Worm (Caenorhabditis elegans) whole organism, L4 larva: ENCODE data around the gene sma-6.

Experiments
- F10B5.3 ChIP-seq: sonication (generic microtip); optimal IDR thresholded peaks from 2 replicates; lab custom pipeline; 2016; ENCODE audit warnings: mild to moderate bottlenecking, missing genetic modification characterization, missing compliant biosample characterization
- F49E8.2 ChIP-seq: sonication (generic microtip); optimal IDR thresholded peaks from 2 replicates; lab custom pipeline; 2016; ENCODE audit warnings: missing compliant biosample characterization, mild to moderate bottlenecking, missing genetic modification characterization, borderline replicate concordance
- T20F7.1 ChIP-seq: fragments of 200-800 bp; sonication (Bioruptor generic); optimal IDR thresholded peaks from 2 replicates; lab custom pipeline; 2018; ENCODE audit warnings: mild to moderate bottlenecking, missing genetic modification characterization, missing compliant biosample characterization
- Y105C5A.15 ChIP-seq: fragments of 200-800 bp; sonication (Bioruptor generic); IDR thresholded peaks from 2 replicates; pipeline ENCODE4 v1.3.6; 2022; ENCODE audit warnings: missing genetic modification characterization, missing compliant biosample characterization
- ZK337.2 ChIP-seq: fragments of 200-800 bp; sonication (Bioruptor generic); IDR thresholded peaks from 2 replicates; pipeline ENCODE4 v1.3.6; 2022; ENCODE audit warnings: missing genetic modification reagents, missing genetic modification characterization, missing compliant biosample characterization
- aha-1 ChIP-seq: fragments of 150-350 bp; peaks from one replicate; lab custom pipeline; 2014; ENCODE audit warnings: missing biosample characterization, missing genetic modification characterization
- ama-1 ChIP-seq: fragments of 150-350 bp; optimal IDR thresholded peaks from 2 replicates; lab custom pipeline; 2014; ENCODE audit warnings: inconsistent platforms, mixed read lengths
- attf-4 ChIP-seq: sonication (generic microtip); optimal IDR thresholded peaks from 3 replicates; lab custom pipeline; 2017; ENCODE audit warnings: missing biosample characterization, missing genetic modification characterization
- ceh-20 ChIP-seq: fragments of 200-800 bp; sonication (Bioruptor generic); IDR thresholded peaks from 2 replicates; pipeline ENCODE4 v1.3.6; 2022; ENCODE audit warnings: missing genetic modification reagents, missing genetic modification characterization, missing compliant biosample characterization
- ceh-82 ChIP-seq: sonication (generic microtip); optimal IDR thresholded peaks from 2 replicates; lab custom pipeline; 2017; ENCODE audit warnings: missing biosample characterization, missing genetic modification characterization
- cey-2 ChIP-seq: sonication (generic microtip); optimal IDR thresholded peaks from 3 replicates; lab custom pipeline; 2017; ENCODE audit warnings: missing genetic modification characterization, mild to moderate bottlenecking, missing compliant biosample characterization, antibody characterized with exemption, borderline replicate concordance; ENCODE audit not compliant: insufficient read depth
- daf-12 ChIP-seq: fragments of 150-350 bp; optimal IDR thresholded peaks from 2 replicates; lab custom pipeline; 2014; ENCODE audit warnings: missing biosample characterization, missing genetic modification reagents, missing genetic modification characterization
- daf-16 ChIP-seq, 3 experiments: sonication (generic microtip); optimal IDR thresholded peaks; 2 replicates each; lab custom pipeline; 2016 to 2017; ENCODE audit warnings: missing genetic modification characterization in 3 of 3, missing genetic modification reagents in 3 of 3, mild to moderate bottlenecking in 2 of 3, missing compliant biosample characterization in 2 of 3, missing biosample characterization in 1 of 3, moderate library complexity in 1 of 3
- dmd-6 ChIP-seq: fragments of 200-800 bp; sonication (Bioruptor generic); IDR thresholded peaks from 2 replicates; pipeline ENCODE4 v1.3.6; 2022; ENCODE audit warnings: missing genetic modification reagents, missing genetic modification characterization, missing compliant biosample characterization
- dve-1 ChIP-seq: sonication (generic microtip); optimal IDR thresholded peaks from 2 replicates; lab custom pipeline; 2017; ENCODE audit warnings: antibody characterized with exemption, mild to moderate bottlenecking, missing genetic modification characterization, missing compliant biosample characterization; ENCODE audit not compliant: insufficient read depth
- fkh-10 ChIP-seq: fragments of 150-350 bp; optimal IDR thresholded peaks from 2 replicates; lab custom pipeline; 2014; ENCODE audit warnings: missing biosample characterization, missing genetic modification reagents, missing genetic modification characterization
- fos-1 ChIP-seq: fragments of 150-350 bp; optimal IDR thresholded peaks from 2 replicates; lab custom pipeline; 2014; ENCODE audit warnings: missing biosample characterization, missing genetic modification characterization
- gei-8 ChIP-seq: fragments of 200-800 bp; sonication (Bioruptor generic); optimal IDR thresholded peaks from 2 replicates; lab custom pipeline; 2018; ENCODE audit warnings: mild to moderate bottlenecking, missing genetic modification characterization, missing compliant biosample characterization
- hif-1 ChIP-seq, 2 experiments: sonication (generic microtip); optimal IDR thresholded peaks; 2 replicates each; lab custom pipeline; 2016 to 2017; ENCODE audit warnings: missing compliant biosample characterization in 2 of 2, missing genetic modification characterization in 2 of 2, missing genetic modification reagents in 2 of 2, missing genotype in 2 of 2, mild to moderate bottlenecking in 1 of 2
- hlh-11 ChIP-seq: fragments of 200-800 bp; sonication (Bioruptor generic); optimal IDR thresholded peaks from 2 replicates; lab custom pipeline; 2018; ENCODE audit warnings: mild to moderate bottlenecking, missing genetic modification characterization, missing compliant biosample characterization
- hlh-30 ChIP-seq: sonication (generic microtip); optimal IDR thresholded peaks from 2 replicates; lab custom pipeline; 2017; ENCODE audit warnings: antibody characterized with exemption, mild to moderate bottlenecking, missing genetic modification characterization, missing compliant biosample characterization; ENCODE audit not compliant: insufficient read depth
- lin-1 ChIP-seq: fragments of 200-800 bp; sonication (Bioruptor generic); IDR thresholded peaks from 2 replicates; pipeline ENCODE4 v1.3.6; 2022; ENCODE audit warnings: missing genetic modification reagents, missing genetic modification characterization, missing compliant biosample characterization
- lsy-2 ChIP-seq, 2 experiments: fragments of 150-350 bp in 1 of 2; sonication (generic microtip) in 1 of 2; optimal IDR thresholded peaks; 2 replicates each; lab custom pipeline; 2014 to 2017; ENCODE audit warnings: missing biosample characterization in 2 of 2, missing genetic modification characterization in 2 of 2
- mep-1 ChIP-seq: fragments of 150-350 bp; sonication (generic microtip); optimal IDR thresholded peaks from 3 replicates; lab custom pipeline; 2014; ENCODE audit warnings: missing biosample characterization, missing genetic modification characterization
- mes-2 ChIP-seq: sonication (generic microtip); optimal IDR thresholded peaks from 2 replicates; lab custom pipeline; 2016; ENCODE audit warnings: missing genotype, mild to moderate bottlenecking, missing genetic modification characterization, missing compliant biosample characterization; ENCODE audit not compliant: poor library complexity, severe bottlenecking
- mxl-3 ChIP-seq: fragments of 200-800 bp; sonication (Bioruptor generic); optimal IDR thresholded peaks from 2 replicates; lab custom pipeline; 2018; ENCODE audit warnings: mild to moderate bottlenecking, missing genetic modification characterization, missing compliant biosample characterization
- nhr-10 ChIP-seq: fragments of 150-350 bp; optimal IDR thresholded peaks from 2 replicates; lab custom pipeline; 2014; ENCODE audit warnings: missing biosample characterization, missing genetic modification characterization
- nhr-102 ChIP-seq: sonication (generic microtip); optimal IDR thresholded peaks from 2 replicates; lab custom pipeline; 2016; ENCODE audit warnings: mild to moderate bottlenecking, missing genetic modification characterization, moderate library complexity, missing compliant biosample characterization
- nhr-111 ChIP-seq: fragments of 200-800 bp; sonication (Bioruptor generic); optimal IDR thresholded peaks from 2 replicates; lab custom pipeline; 2018; ENCODE audit warnings: mild to moderate bottlenecking, missing genetic modification characterization, missing compliant biosample characterization
- nhr-25 ChIP-seq: sonication (generic microtip); optimal IDR thresholded peaks from 2 replicates; lab custom pipeline; 2017; ENCODE audit warnings: missing genetic modification characterization, mild to moderate bottlenecking, missing compliant biosample characterization, antibody characterized with exemption, moderate library complexity, borderline replicate concordance; ENCODE audit not compliant: insufficient read depth
- nhr-28 ChIP-seq: fragments of 150-350 bp; optimal IDR thresholded peaks from 2 replicates; lab custom pipeline; 2014; ENCODE audit warnings: missing biosample characterization, missing genetic modification characterization
- nhr-48 ChIP-seq: sonication (generic microtip); optimal IDR thresholded peaks from 2 replicates; lab custom pipeline; 2016; ENCODE audit warnings: mild to moderate bottlenecking, missing genetic modification characterization, missing compliant biosample characterization
- nhr-76 ChIP-seq: fragments of 150-350 bp; optimal IDR thresholded peaks from 2 replicates; lab custom pipeline; 2014; ENCODE audit warnings: missing biosample characterization, missing genetic modification characterization
- nhr-77 ChIP-seq: fragments of 150-350 bp; optimal IDR thresholded peaks from 2 replicates; lab custom pipeline; 2014; ENCODE audit warnings: missing biosample characterization, missing genetic modification characterization
- php-3 ChIP-seq: fragments of 200-800 bp; sonication (Bioruptor generic); IDR thresholded peaks from 2 replicates; pipeline ENCODE4 v1.3.6; 2022; ENCODE audit warnings: missing genetic modification reagents, missing genetic modification characterization, missing compliant biosample characterization
- pqm-1 ChIP-seq: sonication (generic microtip); optimal IDR thresholded peaks from 2 replicates; lab custom pipeline; 2017; ENCODE audit warnings: missing biosample characterization, missing genetic modification characterization
- saeg-2 ChIP-seq: fragments of 200-800 bp; sonication (Bioruptor generic); IDR thresholded peaks from 2 replicates; pipeline ENCODE4 v1.3.6; 2022; ENCODE audit warnings: missing genetic modification reagents, missing genetic modification characterization, missing compliant biosample characterization
- skn-1 ChIP-seq: fragments of 150-350 bp; optimal IDR thresholded peaks from 2 replicates; lab custom pipeline; 2014; ENCODE audit warnings: missing biosample characterization, missing genetic modification characterization
- tag-97 ChIP-seq: fragments of 200-800 bp; sonication (Bioruptor generic); IDR thresholded peaks from 2 replicates; pipeline ENCODE4 v1.3.6; 2022; ENCODE audit warnings: missing genetic modification characterization, missing compliant biosample characterization
- tra-1 ChIP-seq: fragments of 200-800 bp; sonication (Bioruptor generic); IDR thresholded peaks from 2 replicates; pipeline ENCODE4 v1.3.6; 2022; ENCODE audit warnings: missing genetic modification reagents, missing genetic modification characterization, missing compliant biosample characterization
- unc-62 ChIP-seq, 3 experiments: fragments of 150-350 bp in 1 of 3; sonication (generic microtip); optimal IDR thresholded peaks in 2 of 3; peaks in 1 of 3; 1 replicate in 1 of 3; 2 replicates in 2 of 3; lab custom pipeline; 2014 to 2017; ENCODE audit warnings: missing biosample characterization in 3 of 3, missing genetic modification characterization in 3 of 3, missing genetic modification reagents in 3 of 3, missing genotype in 1 of 3
- zag-1 ChIP-seq: fragments of 150-350 bp; optimal IDR thresholded peaks from 2 replicates; lab custom pipeline; 2014; ENCODE audit warnings: missing biosample characterization, missing genetic modification characterization
- zip-11 ChIP-seq: fragments of 200-800 bp; sonication (Bioruptor generic); IDR thresholded peaks from 2 replicates; pipeline ENCODE4 v1.3.6; 2022; ENCODE audit warnings: missing genetic modification characterization, missing compliant biosample characterization
- ztf-7 ChIP-seq: fragments of 150-350 bp; optimal IDR thresholded peaks from 2 replicates; lab custom pipeline; 2014; ENCODE audit warnings: missing biosample characterization, missing genetic modification characterization

The sma-6 gene

ce11 chrII:6327317-6327716, 3.0 kb downstream of the sma-6 start:
- TF ChIP-seq ama-1 (lab: Kevin White, UChicago): no peak
- TF ChIP-seq zag-1 (tag; lab: Kevin White, UChicago): no peak
- TF ChIP-seq gei-8 (GFP tag; lab: Kevin White, UChicago): no peak
- TF ChIP-seq nhr-48 (tag; lab: Kevin White, UChicago): peak; percentile 67
- peak; percentile 70 for TF ChIP-seq mxl-3 (GFP tag; lab: Kevin White, UChicago)
- TF ChIP-seq nhr-102 (tag; lab: Kevin White, UChicago): peak; percentile 60
- 0 out of 2 replicates have a peak, but pooled peaks have one; percentile 58 for TF ChIP-seq saeg-2 (GFP tag; lab: Robert Waterston, UW)
- TF ChIP-seq fkh-10 (GFP tag; lab: Kevin White, UChicago): no peak
- no peak for TF ChIP-seq zip-11
- peak in 1 of 2 experiments; percentile 17 for TF ChIP-seq lsy-2 (tag; optimal IDR thresholded peaks at IDR 0.05; lab: Kevin White, UChicago)
- peak; percentile 88 for TF ChIP-seq hlh-11 (tag; lab: Kevin White, UChicago)
- TF ChIP-seq dmd-6 (GFP tag; lab: Robert Waterston, UW): peak; percentile 89
- TF ChIP-seq mes-2 (tag; lab: Kevin White, UChicago): peak; percentile 32
- TF ChIP-seq tra-1: peak; percentile 79
- no peak for TF ChIP-seq ztf-7 (tag; lab: Kevin White, UChicago)
- TF ChIP-seq daf-16 (GFP tag; optimal IDR thresholded peaks at IDR 0.05; lab: Kevin White, UChicago): peak in 1 of 2 experiments; percentile 55
- TF ChIP-seq daf-16 (tag; optimal IDR thresholded peaks at IDR 0.05; lab: Kevin White, UChicago): peak; percentile 59
- TF ChIP-seq nhr-76 (tag; lab: Kevin White, UChicago): no peak
- peak; percentile 75 for TF ChIP-seq dve-1 (tag; lab: Kevin White, UChicago)
- TF ChIP-seq php-3 (GFP tag; lab: Robert Waterston, UW): peak; percentile 80
- TF ChIP-seq pqm-1: peak; percentile 97
- TF ChIP-seq nhr-77 (tag; lab: Kevin White, UChicago): peak; percentile 63
- no peak for TF ChIP-seq fos-1 (tag; lab: Kevin White, UChicago)
- no peak for TF ChIP-seq tag-97 (GFP tag; lab: Robert Waterston, UW)
- TF ChIP-seq cey-2 (tag; lab: Kevin White, UChicago): peak; percentile 18
- TF ChIP-seq T20F7.1: peak; percentile 56
- peak; percentile 78 for TF ChIP-seq lin-1 (GFP tag; lab: Robert Waterston, UW)
- TF ChIP-seq nhr-28: peak; percentile 82
- TF ChIP-seq, all 104 proteins: peak for 18

- TF ChIP-seq ZK337.2 (no peak), pqm-1 (peak; percentile 99), ceh-82 (no peak), nhr-10 (tag; lab: Kevin White, UChicago) (peak; percentile 58), skn-1 (no peak), F10B5.3 (tag; lab: Kevin White, UChicago) (no peak), php-3 (GFP tag; lab: Robert Waterston, UW) (peak; percentile 76), mep-1 (peak; percentile 27), ama-1 (lab: Kevin White, UChicago) (peak; percentile 43), mes-2 (tag; lab: Kevin White, UChicago) (peak; percentile 18), nhr-28 (peak; percentile 97), dmd-6 (GFP tag; lab: Robert Waterston, UW) (peak; percentile 88), daf-16 (GFP tag; optimal IDR thresholded peaks at IDR 0.05; lab: Kevin White, UChicago) (peak in 1 of 2 experiments; percentile 9), daf-16 (tag; optimal IDR thresholded peaks at IDR 0.05; lab: Kevin White, UChicago) (peak; percentile 62), daf-12 (no peak), F49E8.2 (tag; lab: Kevin White, UChicago) (no peak), unc-62 (GFP tag; optimal IDR thresholded peaks at IDR 0.05 in 1 of 2; lab: Kevin White, UChicago) (peak in 1 of 2 experiments; percentile 71), unc-62 (tag; optimal IDR thresholded peaks at IDR 0.05; lab: Kevin White, UChicago) (no peak), Y105C5A.15 (GFP tag; lab: Robert Waterston, UW) (no peak), hif-1 (tag; optimal IDR thresholded peaks at IDR 0.05; lab: Kevin White, UChicago) (peak in 1 of 2 experiments; percentile 16), tra-1 (peak; percentile 80), nhr-111 (no peak), lin-1 (GFP tag; lab: Robert Waterston, UW) (peak; percentile 73), hlh-11 (tag; lab: Kevin White, UChicago) (peak; percentile 88), hlh-30 (tag; lab: Kevin White, UChicago) (peak; percentile 13), nhr-102 (tag; lab: Kevin White, UChicago) (peak; percentile 35), dve-1 (tag; lab: Kevin White, UChicago) (peak; percentile 82), ceh-20 (GFP tag; lab: Robert Waterston, UW) (peak; percentile 41; the same call in 1 of the 2 replicates), aha-1 (tag; lab: Kevin White, UChicago) (peak; percentile 53), mxl-3 (GFP tag; lab: Kevin White, UChicago) (peak; percentile 47), attf-4 (tag; lab: Kevin White, UChicago) (no peak), T20F7.1 (peak; percentile 9), nhr-48 (tag; lab: Kevin White, UChicago) (peak; percentile 59), zag-1 (tag; lab: Kevin White, UChicago) (no peak), nhr-25 (tag; lab: Kevin White, UChicago) (no peak)
Observed at ce11 chrII:6328672-6329071, 4.4 kb downstream of the sma-6 start.
